Fruit fly (Drosophila melanogaster) S2 (cell line): ENCODE results near the gene Tep4.

ENCODE experiments used
- CG8478 ChIP-seq: fragments of >200 bp; optimal IDR thresholded peaks from 2 replicates; lab custom pipeline; 2018
- CTCF ChIP-seq, 2 experiments: fragments of >200 bp; optimal IDR thresholded peaks; 2 replicates each; lab custom pipeline; 2018

Tep4 gene

DNA sequence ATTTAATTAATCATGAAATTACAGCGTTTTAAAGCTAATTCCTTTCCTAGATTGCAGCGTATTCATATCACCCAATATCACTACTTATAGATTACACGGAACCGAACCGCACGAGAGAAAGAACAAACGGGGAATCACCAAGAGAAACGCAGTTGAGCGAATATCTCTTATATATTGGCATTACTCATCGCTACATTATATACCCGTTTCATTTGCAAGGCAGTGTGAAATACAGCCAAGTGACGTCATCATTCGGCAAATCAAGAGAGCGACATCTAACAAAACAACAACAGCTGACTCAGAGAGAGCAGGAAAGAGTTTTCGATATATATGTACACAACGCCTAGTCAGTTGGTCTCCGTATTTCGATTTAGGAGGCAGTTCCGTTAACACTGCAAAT lies at the start of gene Tep4:
Gene Tep4, plus strand, starts transcription at position 350 of the 400 bp plus-strand sequence.
- TF ChIP-seq CG8478 (no peak), CTCF (optimal IDR thresholded peaks at IDR 0.05; lab: Kevin White, UChicago) (no peak)

DNA sequence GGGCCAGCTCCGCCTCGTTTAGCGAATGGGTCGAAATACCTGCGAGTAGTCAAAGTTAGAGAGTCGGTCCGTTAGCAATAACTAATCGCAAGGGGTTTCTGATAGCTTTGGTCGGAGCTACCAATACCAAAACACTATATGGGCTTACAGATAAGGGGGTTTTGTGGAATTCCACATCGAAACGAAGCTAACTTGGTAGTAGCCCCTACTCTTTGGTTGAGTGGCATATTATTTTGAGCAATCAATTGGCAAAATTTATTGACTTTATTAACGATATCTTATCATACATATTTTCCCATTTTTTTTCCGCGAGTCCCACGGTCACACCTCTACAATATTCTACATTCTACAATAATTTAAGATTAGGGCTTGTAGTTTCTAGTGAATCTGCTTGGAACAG lies 42.0 kb upstream of the Tep4 start:
- TF ChIP-seq CTCF (optimal IDR thresholded peaks at IDR 0.05; lab: Kevin White, UChicago) (no peak), CG8478 (no peak)

DNA sequence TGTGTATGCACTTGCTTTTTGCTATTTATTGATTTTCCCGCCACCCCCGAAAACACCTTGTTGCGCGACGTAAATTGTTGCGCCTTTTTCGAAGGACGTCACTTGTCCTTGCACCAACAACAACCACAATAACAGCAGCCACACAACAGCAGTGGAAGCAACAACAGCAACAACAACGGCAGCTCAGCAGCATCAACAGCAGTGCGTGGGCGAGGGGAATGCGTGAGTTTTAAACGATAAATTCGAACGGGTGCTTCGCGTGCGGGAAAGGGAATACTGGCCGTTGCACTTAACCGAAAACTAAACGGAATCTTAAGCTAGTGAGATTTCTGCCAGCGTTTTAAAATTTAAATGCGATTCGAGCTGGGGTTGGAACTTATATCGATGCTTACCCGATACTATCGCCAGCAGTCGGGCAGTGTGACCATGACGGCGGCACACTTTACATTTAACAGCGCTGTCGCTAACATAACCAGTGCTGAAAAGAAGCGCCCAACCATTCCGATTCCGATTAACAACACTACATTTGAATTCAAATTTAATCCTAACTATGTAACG lies 39.9 kb upstream of the Tep4 start, which contains the start of gene cyst:
Gene cyst, minus strand, starts transcription at position 404 of the 558 bp plus-strand sequence.
- peak in 1 of 2 experiments; percentile 27 for TF ChIP-seq CTCF (optimal IDR thresholded peaks at IDR 0.05; lab: Kevin White, UChicago)
- no peak for TF ChIP-seq CG8478

DNA sequence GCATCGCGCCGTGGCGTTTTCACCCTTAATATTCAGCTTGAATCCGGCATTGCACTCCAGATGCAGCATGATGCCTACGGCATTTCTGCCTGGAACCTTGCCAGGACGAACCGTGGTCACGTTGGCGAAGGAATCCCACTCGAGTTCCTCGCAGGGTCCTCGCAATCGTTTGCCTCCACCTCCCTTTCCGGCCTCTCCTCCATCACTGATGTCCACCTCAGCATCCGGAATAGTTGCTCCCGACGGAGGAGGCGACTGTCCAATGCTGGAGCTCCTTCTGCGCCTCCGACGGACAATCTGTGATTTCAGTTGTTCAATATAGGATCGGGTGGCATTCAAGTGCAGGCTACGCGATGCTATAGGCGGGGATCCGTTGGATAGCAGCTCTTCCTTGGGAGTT lies 36.1 kb upstream of the Tep4 start:
- TF ChIP-seq CTCF (optimal IDR thresholded peaks at IDR 0.05; lab: Kevin White, UChicago) (no peak), CG8478 (no peak)

DNA sequence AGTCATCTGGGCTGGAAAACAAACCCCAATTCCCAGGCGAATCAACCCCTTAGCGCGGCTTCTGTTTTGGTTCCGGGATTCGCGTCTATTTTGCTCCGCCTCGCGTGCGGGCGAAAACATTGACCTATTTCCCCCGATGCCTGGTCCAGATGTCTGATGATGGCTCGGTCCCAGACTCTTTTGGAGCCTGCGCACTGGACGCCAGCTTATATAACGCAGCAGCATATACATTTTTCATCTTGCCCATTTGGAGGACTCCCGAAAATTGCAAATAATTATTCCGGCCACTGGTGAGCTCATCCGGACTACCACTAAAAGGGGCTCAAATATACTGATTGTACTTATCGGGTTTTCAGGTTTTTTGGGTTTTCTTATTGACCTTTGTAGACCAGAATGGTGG lies 32.2 kb upstream of the Tep4 start:
- TF ChIP-seq CG8478 (no peak), CTCF (optimal IDR thresholded peaks at IDR 0.05; lab: Kevin White, UChicago) (no peak)

DNA sequence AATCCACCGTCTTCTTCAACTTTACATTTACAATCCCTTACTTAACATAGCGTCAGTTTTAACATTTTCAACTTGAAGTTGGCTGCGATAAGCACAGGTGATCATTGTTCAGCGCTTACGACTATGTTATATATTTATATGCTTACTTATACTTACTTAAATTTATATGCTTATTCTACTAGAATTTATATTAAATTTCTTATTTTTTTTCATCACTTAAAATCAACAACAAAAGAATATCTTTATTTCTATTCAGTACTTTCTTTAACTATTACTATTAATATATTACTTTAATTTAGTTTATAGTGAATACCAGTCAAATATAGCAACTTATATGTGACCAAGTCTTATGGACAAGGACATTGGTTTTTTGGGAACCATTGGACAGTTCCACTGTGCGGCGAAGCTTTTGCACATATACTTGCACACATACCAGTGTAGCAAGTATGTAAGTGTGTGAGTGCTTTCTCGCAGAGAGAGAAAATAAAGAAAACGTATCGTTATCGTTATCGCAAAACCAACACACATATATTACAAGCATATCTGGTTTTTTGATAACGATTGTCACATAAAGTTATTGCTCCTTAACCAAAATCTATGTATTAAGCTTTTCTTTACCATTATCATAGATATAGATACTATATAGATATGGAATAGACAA lies 31.0 kb upstream of the Tep4 start, which contains the start of gene Hasp:
Gene Hasp, minus strand, starts transcription at position 51 of the 661 bp plus-strand sequence.
- TF ChIP-seq CTCF (optimal IDR thresholded peaks at IDR 0.05; lab: Kevin White, UChicago), result no peak
- TF ChIP-seq CG8478, result no peak

DNA sequence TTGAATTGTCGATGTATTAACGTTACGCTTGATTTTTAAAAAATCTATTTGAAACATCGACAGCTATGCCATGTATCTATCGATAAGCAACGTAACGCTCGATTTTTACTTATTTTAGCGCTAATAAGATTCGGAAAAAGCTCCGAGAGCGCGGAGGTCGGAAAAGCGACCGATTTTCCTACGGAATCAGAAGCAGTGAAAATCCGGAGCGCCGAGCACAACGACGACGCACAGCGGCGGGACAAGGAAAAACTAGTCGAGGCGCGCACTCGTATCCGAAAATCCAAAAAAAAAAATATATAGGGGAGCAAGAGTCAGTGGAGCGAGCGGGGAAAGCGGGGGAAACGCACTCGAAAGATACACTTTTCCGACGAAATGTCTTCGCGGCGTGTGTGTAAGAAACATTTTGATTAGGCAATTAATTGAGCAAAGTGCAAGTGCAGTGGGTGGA lies 29.6 kb upstream of the Tep4 start, which contains the start of gene CG10132:
Gene CG10132, plus strand, starts transcription at position 189 of the 451 bp plus-strand sequence.
- no peak for TF ChIP-seq CG8478
- no peak for TF ChIP-seq CTCF (optimal IDR thresholded peaks at IDR 0.05; lab: Kevin White, UChicago)

DNA sequence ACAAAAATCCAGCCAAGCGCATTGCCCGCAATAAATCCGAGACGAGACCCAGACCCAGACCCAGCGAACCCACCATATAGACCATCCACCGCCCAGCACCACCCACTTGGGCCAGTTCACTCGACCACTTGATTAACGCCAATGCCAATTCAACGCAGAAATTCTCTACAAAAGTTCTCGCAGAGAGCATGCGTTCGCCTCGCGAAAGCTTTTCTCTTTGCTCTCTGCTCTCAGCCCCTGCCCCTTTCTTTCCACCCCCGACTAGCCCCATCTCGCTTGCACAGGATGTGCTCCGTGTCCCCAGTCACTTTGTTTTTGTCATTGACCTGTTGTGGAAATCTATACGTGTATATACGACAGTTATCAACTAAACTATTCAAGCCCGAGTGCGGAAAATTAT lies 28.7 kb upstream of the Tep4 start:
- no peak for TF ChIP-seq CTCF (optimal IDR thresholded peaks at IDR 0.05; lab: Kevin White, UChicago)
- no peak for TF ChIP-seq CG8478

DNA sequence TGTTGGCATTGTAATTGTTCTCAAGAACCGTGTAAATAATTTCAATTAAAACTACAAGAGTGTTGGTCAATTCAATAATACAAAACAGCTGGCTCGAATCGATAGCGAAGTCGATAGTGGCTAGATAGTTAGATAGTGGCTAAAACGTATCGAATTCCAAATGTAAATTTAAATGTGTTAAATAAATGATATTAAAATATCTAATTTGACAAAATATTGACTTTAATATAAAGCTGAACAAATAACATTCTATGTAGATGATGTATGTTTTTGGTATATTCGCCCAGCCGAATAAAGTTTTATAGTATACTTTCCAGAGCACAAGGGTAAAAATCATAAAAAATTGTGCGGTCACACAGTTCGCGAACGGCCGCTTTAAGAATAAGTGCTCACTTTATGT lies 22.0 kb upstream of the Tep4 start, which contains the start of the genes Dpm1 and CG10137:
Gene Dpm1, minus strand, starts transcription at position 53 of the 400 bp plus-strand sequence.
Gene CG10137, plus strand, starts transcription at position 371 of the 400 bp plus-strand sequence.
- TF ChIP-seq CG8478 (no peak), CTCF (optimal IDR thresholded peaks at IDR 0.05; lab: Kevin White, UChicago) (no peak)

DNA sequence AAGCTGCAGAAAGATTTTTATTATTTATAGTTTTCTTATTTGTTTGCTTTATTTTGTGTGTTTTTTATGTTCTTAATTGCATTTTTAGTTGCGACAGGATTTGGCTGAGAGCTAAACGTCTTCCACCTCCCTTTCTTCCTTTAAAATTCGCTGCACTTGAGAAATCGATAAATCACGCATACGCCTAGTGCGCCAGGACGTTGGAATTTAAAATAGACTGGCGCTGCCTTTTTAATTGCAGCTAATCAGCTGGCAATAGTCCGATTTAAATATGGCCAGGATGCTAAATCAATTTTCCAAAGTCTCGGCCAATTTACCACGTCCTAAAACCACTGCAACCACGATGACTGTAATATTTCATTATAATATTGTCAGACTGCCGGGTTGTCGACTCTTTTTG lies 21.5 kb upstream of the Tep4 start:
- no peak for TF ChIP-seq CG8478
- TF ChIP-seq CTCF (optimal IDR thresholded peaks at IDR 0.05; lab: Kevin White, UChicago), result no peak

DNA sequence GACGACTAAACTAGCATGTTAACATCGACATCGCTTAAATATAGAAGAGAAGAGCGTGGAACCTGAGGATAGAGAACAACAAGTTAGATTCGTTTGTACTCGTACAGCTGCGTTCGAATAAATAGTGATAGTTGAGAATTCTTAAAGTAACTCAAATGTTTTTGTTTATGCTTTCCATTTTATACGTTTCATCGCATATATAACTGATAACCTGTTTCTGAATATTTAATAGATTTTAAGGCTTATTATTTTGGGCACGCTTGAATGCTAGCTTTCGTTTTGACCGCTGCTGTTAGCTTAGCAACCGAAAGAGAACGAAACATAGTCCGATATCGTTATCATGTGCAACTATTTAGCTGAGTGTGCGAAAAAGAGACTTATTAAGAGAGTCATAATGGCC lies 20.0 kb upstream of the Tep4 start:
- no peak for TF ChIP-seq CG8478
- TF ChIP-seq CTCF (optimal IDR thresholded peaks at IDR 0.05; lab: Kevin White, UChicago), result no peak

DNA sequence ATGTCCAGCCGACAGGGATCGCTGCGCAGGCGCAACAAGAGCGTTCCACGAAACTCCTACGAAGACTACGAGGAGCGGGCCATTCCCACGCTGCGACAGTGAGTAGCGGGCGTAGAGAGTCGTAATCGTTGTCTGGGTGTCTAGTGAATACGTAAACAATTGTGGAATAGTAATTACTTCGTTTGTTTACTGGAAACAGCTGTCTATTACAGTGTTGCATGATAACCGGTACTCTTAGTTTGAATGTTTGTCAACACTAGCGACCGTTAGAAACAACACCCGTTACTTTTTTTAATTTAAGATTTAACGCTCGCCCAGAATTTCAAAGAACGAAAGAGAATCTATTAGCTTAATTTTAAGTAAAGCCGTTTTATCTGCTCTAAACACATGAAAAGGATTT lies 18.2 kb upstream of the Tep4 start, which contains the start of gene CG10165:
Gene CG10165, minus strand, starts transcription at position 214 of the 400 bp plus-strand sequence.
- no peak for TF ChIP-seq CTCF (optimal IDR thresholded peaks at IDR 0.05; lab: Kevin White, UChicago)
- no peak for TF ChIP-seq CG8478

DNA sequence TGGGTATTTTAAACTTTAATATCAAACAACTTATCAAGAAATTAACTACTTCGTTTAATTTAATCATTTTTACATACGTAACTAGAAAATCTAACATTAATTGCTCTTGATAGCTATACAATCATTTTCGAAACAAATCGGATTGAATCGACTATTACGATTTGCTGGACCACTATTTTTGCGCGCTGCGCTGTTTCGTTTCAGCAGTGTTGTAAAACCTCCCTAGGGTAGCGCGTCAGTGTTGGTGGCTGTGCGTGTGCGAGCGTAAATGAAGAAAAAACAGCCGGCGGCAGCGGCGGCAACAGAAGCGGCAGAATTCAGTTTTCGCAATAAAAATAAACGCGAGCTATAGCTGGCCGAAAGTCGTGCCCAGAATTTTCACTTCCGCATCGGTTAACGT lies 15.1 kb upstream of the Tep4 start, which contains the start of gene CG33116:
Gene CG33116, plus strand, starts transcription at position 233 of the 400 bp plus-strand sequence.
- TF ChIP-seq CG8478 (no peak), CTCF (optimal IDR thresholded peaks at IDR 0.05; lab: Kevin White, UChicago) (no peak)

DNA sequence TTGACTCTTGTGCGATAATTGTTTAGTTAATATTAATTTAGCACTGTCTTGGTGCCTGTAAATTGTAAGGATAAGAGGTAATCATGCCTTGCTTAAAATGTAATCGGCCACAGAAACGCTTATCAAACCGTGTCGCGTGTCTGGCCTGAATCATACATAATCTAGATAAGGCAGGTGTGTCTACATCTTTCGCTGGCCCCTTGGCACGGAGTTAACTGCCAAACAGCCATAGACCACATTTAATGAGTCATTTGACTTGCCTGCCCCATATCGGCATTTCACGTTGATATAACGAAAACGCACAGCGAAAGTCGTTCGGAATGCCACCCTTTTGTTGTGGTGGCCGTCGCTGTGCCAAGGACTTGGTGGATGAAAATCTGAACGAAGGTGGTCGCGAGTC lies 13.1 kb upstream of the Tep4 start, which contains the start of gene CG31697:
Gene CG31697, plus strand, starts transcription at position 215 of the 400 bp plus-strand sequence.
- TF ChIP-seq CG8478 (no peak), CTCF (optimal IDR thresholded peaks at IDR 0.05; lab: Kevin White, UChicago) (no peak)

DNA sequence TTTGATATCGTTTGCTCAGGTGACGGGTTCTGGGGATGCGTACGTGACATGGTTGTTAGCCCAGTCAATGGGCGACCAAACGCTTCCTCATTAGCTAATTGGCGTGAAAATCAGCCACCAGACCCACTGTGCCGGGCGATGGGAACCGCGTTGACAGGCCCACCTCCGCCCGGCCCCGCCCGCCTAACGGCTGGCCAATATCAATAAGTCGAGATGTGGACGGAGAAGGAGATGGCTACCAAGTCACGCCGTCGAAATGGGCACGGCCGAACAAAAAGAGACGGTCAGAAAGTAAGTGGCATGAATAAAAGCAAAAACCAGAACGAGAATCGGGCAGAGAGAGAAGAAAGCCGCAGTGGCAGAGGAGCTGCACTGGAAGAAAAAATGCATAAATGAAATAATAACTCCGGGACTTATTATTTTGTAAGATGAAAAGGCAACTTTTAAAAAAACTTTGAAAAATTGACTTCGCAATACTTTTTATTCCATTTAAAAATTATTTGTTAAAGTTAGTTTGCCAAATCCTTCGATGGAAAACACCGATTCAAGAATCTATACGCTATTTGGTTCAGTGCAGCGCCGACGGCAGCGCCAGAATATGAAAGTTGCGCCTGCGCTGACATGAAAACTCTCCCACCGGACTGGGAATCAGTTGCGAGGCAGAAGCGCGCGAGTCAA lies 10.4 kb upstream of the Tep4 start, which contains the start of gene CG13082:
Gene CG13082, plus strand, starts transcription at position 647 of the 678 bp plus-strand sequence.
- TF ChIP-seq CG8478 (no peak), CTCF (optimal IDR thresholded peaks at IDR 0.05; lab: Kevin White, UChicago) (no peak)
